Fruit fly (Drosophila melanogaster) whole organism, embryonic: ENCODE data around the gene Bub1.

Experiments used
- Awh ChIP-seq: fragments of 200-800 bp; sonication (Bioruptor generic); IDR thresholded peaks from 2 replicates; pipeline ENCODE4, ENCODE4 v1.3.6; 2022; ENCODE audit warnings: missing biosample characterization, missing genetic modification characterization
- BEAF-32 ChIP-seq: fragments of 200-800 bp; sonication (Bioruptor generic); optimal IDR thresholded peaks from 3 replicates; lab custom pipeline; 2017; ENCODE audit warnings: missing biosample characterization, missing genetic modification characterization, mild to moderate bottlenecking, moderate library complexity, missing genetic modification reagents
- Bdp1 ChIP-seq: fragments of 200-800 bp; sonication (Bioruptor generic); optimal IDR thresholded peaks from 3 replicates; lab custom pipeline; 2016; ENCODE audit warnings: missing biosample characterization, missing genetic modification characterization
- Blimp-1 ChIP-seq: fragments of 200-800 bp; sonication (Bioruptor generic); optimal IDR thresholded peaks from 3 replicates; lab custom pipeline; 2018; ENCODE audit warnings: missing biosample characterization, missing genetic modification characterization, mild to moderate bottlenecking, moderate library complexity, missing genetic modification reagents
- BtbVII ChIP-seq: fragments of 200-800 bp; sonication (Bioruptor generic); optimal IDR thresholded peaks from 3 replicates; lab custom pipeline; 2017; ENCODE audit warnings: missing biosample characterization, mild to moderate bottlenecking, missing genetic modification characterization
- CG10274 ChIP-seq: fragments of 200-800 bp; sonication (Bioruptor generic); optimal IDR thresholded peaks from 3 replicates; lab custom pipeline; 2017; ENCODE audit warnings: missing biosample characterization, mild to moderate bottlenecking, missing genetic modification characterization
- CG10979 ChIP-seq: fragments of 200-800 bp; sonication (Bioruptor generic); optimal IDR thresholded peaks from 2 replicates; lab custom pipeline; 2018; ENCODE audit warnings: missing biosample characterization, mild to moderate bottlenecking, missing genetic modification characterization, moderate library complexity
- CG11085 ChIP-seq: fragments of 200-800 bp; sonication (Bioruptor generic); IDR thresholded peaks from 2 replicates; pipeline ENCODE4 v1.3.6; 2022; ENCODE audit warnings: missing biosample characterization, missing genetic modification characterization
- CG11504 ChIP-seq: fragments of 200-800 bp; sonication (Bioruptor generic); optimal IDR thresholded peaks from 3 replicates; lab custom pipeline; 2019; ENCODE audit warnings: missing biosample characterization, mild to moderate bottlenecking, missing genetic modification characterization, moderate library complexity
- CG12104 ChIP-seq: fragments of 200-800 bp; sonication (Bioruptor generic); optimal IDR thresholded peaks from 3 replicates; lab custom pipeline; 2016; ENCODE audit warnings: missing biosample characterization, missing genetic modification characterization
- CG17829 ChIP-seq: fragments of 200-800 bp; optimal IDR thresholded peaks from 2 replicates; lab custom pipeline; 2019; ENCODE audit warnings: missing biosample characterization, mild to moderate bottlenecking, missing genetic modification characterization, moderate library complexity
- CG32532 ChIP-seq: fragments of 200-800 bp; sonication (Bioruptor generic); IDR thresholded peaks from 2 replicates; pipeline ENCODE4 v1.3.6; 2022; ENCODE audit warnings: missing biosample characterization, missing genetic modification characterization
- CG4328 ChIP-seq: fragments of 200-800 bp; sonication (Bioruptor generic); optimal IDR thresholded peaks from 3 replicates; lab custom pipeline; 2017; ENCODE audit warnings: missing biosample characterization, missing genetic modification reagents, missing genetic modification characterization
- CG43689 ChIP-seq: fragments of 200-800 bp; sonication (Bioruptor generic); IDR thresholded peaks from 2 replicates; pipeline ENCODE4 v1.3.6; 2022; ENCODE audit warnings: missing biosample characterization, missing genetic modification characterization
- CG7271 ChIP-seq: fragments of 200-800 bp; sonication (Bioruptor generic); optimal IDR thresholded peaks from 2 replicates; lab custom pipeline; 2018; ENCODE audit warnings: missing biosample characterization, mild to moderate bottlenecking, missing genetic modification characterization, moderate library complexity
- CG9437 ChIP-seq: fragments of 200-800 bp; sonication (Bioruptor generic); optimal IDR thresholded peaks from 2 replicates; lab custom pipeline; 2018; ENCODE audit warnings: missing biosample characterization, mild to moderate bottlenecking, missing genetic modification characterization
- Camta ChIP-seq: fragments of 200-800 bp; sonication (Bioruptor generic); optimal IDR thresholded peaks from 2 replicates; lab custom pipeline; 2016; ENCODE audit warnings: missing biosample characterization, missing genetic modification characterization
- CoRest ChIP-seq: fragments of 200-800 bp; sonication (Bioruptor generic); optimal IDR thresholded peaks from 3 replicates; lab custom pipeline; 2018; ENCODE audit warnings: missing biosample characterization, mild to moderate bottlenecking, missing genetic modification characterization, moderate library complexity
- Dip2 ChIP-seq: fragments of 200-800 bp; sonication (Bioruptor generic); IDR thresholded peaks from 2 replicates; pipeline ENCODE4 v1.3.6; 2022; ENCODE audit warnings: missing biosample characterization, missing genetic modification characterization
- Drgx ChIP-seq: fragments of 200-800 bp; sonication (Bioruptor generic); IDR thresholded peaks from 2 replicates; pipeline ENCODE4 v1.3.6; 2022; ENCODE audit warnings: missing biosample characterization, missing genetic modification characterization
- E2f1 ChIP-seq: fragments of 200-800 bp; sonication (Bioruptor generic); IDR thresholded peaks from 2 replicates; pipeline ENCODE4 v1.3.6; 2022; ENCODE audit warnings: missing biosample characterization, missing genetic modification characterization
- Ets97D ChIP-seq: fragments of 200-800 bp; sonication (Bioruptor generic); optimal IDR thresholded peaks from 3 replicates; lab custom pipeline; 2016; ENCODE audit warnings: missing biosample characterization, missing genetic modification characterization
- Lhr ChIP-seq: fragments of 200-800 bp; sonication (Bioruptor generic); optimal IDR thresholded peaks from 3 replicates; lab custom pipeline; 2017; ENCODE audit warnings: mild to moderate bottlenecking, missing biosample characterization, missing genetic modification reagents, missing genetic modification characterization
- MESR4 ChIP-seq: fragments of 200-800 bp; sonication (Bioruptor generic); optimal IDR thresholded peaks from 2 replicates; lab custom pipeline; 2018; ENCODE audit warnings: missing biosample characterization, mild to moderate bottlenecking, missing genetic modification characterization, moderate library complexity
- Med ChIP-seq: fragments of 200-800 bp; sonication (Bioruptor generic); peaks from one replicate; lab custom pipeline; 2016; ENCODE audit warnings: missing biosample characterization, missing genetic modification characterization, mild to moderate bottlenecking, inconsistent platforms, moderate library complexity
- NFAT ChIP-seq: fragments of 200-800 bp; sonication (Bioruptor generic); IDR thresholded peaks from 2 replicates; pipeline ENCODE4 v1.3.6; 2022; ENCODE audit warnings: missing biosample characterization, missing genetic modification characterization
- Oli ChIP-seq: fragments of 200-800 bp; sonication (Bioruptor generic); optimal IDR thresholded peaks from 2 replicates; lab custom pipeline; 2018; ENCODE audit warnings: missing biosample characterization, mild to moderate bottlenecking, missing genetic modification characterization, moderate library complexity
- Usf ChIP-seq: fragments of 200-800 bp; sonication (Bioruptor generic); optimal IDR thresholded peaks from 2 replicates; lab custom pipeline; 2017; ENCODE audit warnings: missing genotype, missing biosample characterization, missing genetic modification characterization
- YL-1 ChIP-seq: fragments of 200-800 bp; sonication (Bioruptor generic); optimal IDR thresholded peaks from 3 replicates; lab custom pipeline; 2017; ENCODE audit warnings: missing biosample characterization, mild to moderate bottlenecking, missing genetic modification characterization
- ato ChIP-seq: fragments of 200-800 bp; sonication (Bioruptor generic); IDR thresholded peaks from 2 replicates; pipeline ENCODE4 v1.3.6; 2022; ENCODE audit warnings: missing biosample characterization, missing genetic modification characterization; ENCODE audit not compliant: partially characterized antibody
- bcd ChIP-seq: fragments of 200-800 bp; sonication (Bioruptor generic); optimal IDR thresholded peaks from 2 replicates; lab custom pipeline; 2017; ENCODE audit warnings: missing biosample characterization, mild to moderate bottlenecking, missing genetic modification characterization
- chn ChIP-seq: fragments of 200-800 bp; sonication (Bioruptor generic); optimal IDR thresholded peaks from 2 replicates; lab custom pipeline; 2016; ENCODE audit warnings: missing biosample characterization, missing genetic modification characterization
- corto ChIP-seq: fragments of 200-800 bp; sonication (Bioruptor generic); optimal IDR thresholded peaks from 2 replicates; lab custom pipeline; 2016; ENCODE audit warnings: missing biosample characterization, mild to moderate bottlenecking, missing genetic modification characterization, moderate library complexity
- dan ChIP-seq: fragments of 200-800 bp; sonication (Bioruptor generic); IDR thresholded peaks from 2 replicates; pipeline ENCODE4 v1.3.6; 2022; ENCODE audit warnings: missing biosample characterization, missing genetic modification characterization
- dmrt11E ChIP-seq: fragments of 200-800 bp; sonication (Bioruptor generic); optimal IDR thresholded peaks from 3 replicates; lab custom pipeline; 2018; ENCODE audit warnings: missing biosample characterization, mild to moderate bottlenecking, missing genetic modification characterization, moderate library complexity
- fd3F ChIP-seq: fragments of 200-800 bp; sonication (Bioruptor generic); optimal IDR thresholded peaks from 2 replicates; lab custom pipeline; 2018; ENCODE audit warnings: missing biosample characterization, mild to moderate bottlenecking, missing genetic modification characterization, moderate library complexity
- kni ChIP-seq: fragments of 200-800 bp; sonication (Bioruptor generic); optimal IDR thresholded peaks from 3 replicates; lab custom pipeline; 2017; ENCODE audit warnings: mild to moderate bottlenecking, missing biosample characterization, missing genetic modification reagents, missing genetic modification characterization
- lmd ChIP-seq: fragments of 200-800 bp; sonication (Bioruptor generic); IDR thresholded peaks from 2 replicates; pipeline ENCODE4 v1.3.6; 2022; ENCODE audit warnings: missing biosample characterization, missing genetic modification characterization
- mld ChIP-seq: fragments of 200-800 bp; sonication (Bioruptor generic); IDR thresholded peaks from 3 replicates; pipeline ENCODE4 v1.3.6; 2022; ENCODE audit warnings: missing biosample characterization, missing genetic modification characterization; ENCODE audit not compliant: partially characterized antibody
- onecut ChIP-seq: fragments of 200-800 bp; sonication (Bioruptor generic); IDR thresholded peaks from 2 replicates; pipeline ENCODE4 v1.3.6; 2022; ENCODE audit warnings: missing biosample characterization, missing genetic modification characterization
- p53 ChIP-seq: fragments of 200-800 bp; sonication (Bioruptor generic); optimal IDR thresholded peaks from 2 replicates; lab custom pipeline; 2016; ENCODE audit warnings: missing biosample characterization, missing genetic modification characterization
- pb ChIP-seq: fragments of 200-800 bp; sonication (Bioruptor generic); optimal IDR thresholded peaks from 3 replicates; lab custom pipeline; 2016; ENCODE audit warnings: missing biosample characterization, missing genetic modification characterization
- rib ChIP-seq: fragments of 200-800 bp; sonication (Bioruptor generic); IDR thresholded peaks from 2 replicates; pipeline ENCODE4 v1.3.6; 2022; ENCODE audit warnings: missing biosample characterization, missing genetic modification characterization
- schlank ChIP-seq: fragments of 200-800 bp; sonication (Bioruptor generic); optimal IDR thresholded peaks from 2 replicates; lab custom pipeline; 2018; ENCODE audit warnings: missing biosample characterization, mild to moderate bottlenecking, missing genetic modification characterization
- sd ChIP-seq: fragments of 200-800 bp; sonication (Bioruptor generic); optimal IDR thresholded peaks from 3 replicates; lab custom pipeline; 2018; ENCODE audit warnings: missing biosample characterization, mild to moderate bottlenecking, missing genetic modification characterization, moderate library complexity
- shn ChIP-seq: fragments of 200-800 bp; sonication (Bioruptor generic); optimal IDR thresholded peaks from 3 replicates; lab custom pipeline; 2016; ENCODE audit warnings: missing biosample characterization, missing genetic modification characterization
- slbo ChIP-seq: fragments of 200-800 bp; sonication (Bioruptor generic); IDR thresholded peaks from 2 replicates; pipeline ENCODE4 v1.3.6; 2022; ENCODE audit warnings: missing biosample characterization, missing genetic modification characterization
- tll ChIP-seq, 2 experiments: fragments of 200-800 bp in 1 of 2; fragments of >200 bp in 1 of 2; sonication (Bioruptor generic) in 1 of 2; optimal IDR thresholded peaks; 2 replicates each; lab custom pipeline; 2017 to 2019; ENCODE audit warnings: missing biosample characterization in 2 of 2, missing genetic modification characterization in 2 of 2, mild to moderate bottlenecking in 1 of 2, moderate library complexity in 1 of 2
- vvl ChIP-seq: fragments of 200-800 bp; sonication (Bioruptor generic); IDR thresholded peaks from 2 replicates; pipeline ENCODE4 v1.3.6; 2022; ENCODE audit warnings: missing biosample characterization, missing genetic modification characterization

The Bub1 gene

DNA sequence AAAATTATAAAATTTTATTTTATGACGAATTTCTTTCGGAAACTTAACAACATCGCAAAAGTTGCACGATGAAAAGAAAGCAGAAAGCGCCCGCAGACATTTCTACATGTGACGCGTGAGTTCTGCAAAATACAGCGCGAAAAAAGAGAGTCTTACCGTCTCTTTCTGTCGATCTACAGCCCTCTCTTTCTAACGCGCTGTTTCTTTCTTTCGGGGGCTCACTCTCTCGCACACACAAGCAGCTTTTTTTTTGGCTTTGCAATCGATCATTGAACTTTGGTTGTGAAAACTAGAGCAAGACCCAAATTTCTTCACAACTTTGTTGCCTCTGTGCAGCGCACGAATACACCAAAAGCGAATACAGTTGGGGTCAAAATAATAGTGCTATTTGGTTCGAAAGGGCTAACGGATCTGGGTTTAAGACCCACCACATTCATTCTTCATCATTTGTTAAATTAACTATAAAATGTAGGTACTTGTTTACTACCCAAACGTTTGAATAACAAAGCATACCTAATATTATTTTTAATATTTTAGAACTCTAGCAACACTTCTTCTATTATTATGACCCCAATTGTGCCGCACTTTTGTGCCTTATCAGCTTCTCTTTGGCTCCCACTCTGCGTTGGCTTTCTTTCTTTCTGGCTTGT is 20.4 kb downstream of the Bub1 start (continued):
- TF ChIP-seq MESR4 (peak; percentile 10), CG4328 (peak; percentile 55), dan (GFP tag; lab: Robert Waterston, UW) (no peak), pb (GFP tag; lab: Kevin White, UChicago) (no peak), CG32532 (peak; percentile 69), YL-1 (GFP tag; lab: Kevin White, UChicago) (peak; percentile 23), CoRest (tag; lab: Kevin White, UChicago) (peak; percentile 88), Ets97D (GFP tag; lab: Kevin White, UChicago) (no peak), CG12104 (GFP tag; lab: Kevin White, UChicago) (peak; percentile 58), CG7271 (no peak), CG11504 (peak; percentile 91), p53 (GFP tag; lab: Kevin White, UChicago) (no peak), Usf (peak; percentile 57), BtbVII (GFP tag; lab: Kevin White, UChicago) (peak; percentile 56), ato (no peak), BEAF-32 (no peak), Med (peak; percentile 88), Oli (tag; lab: Kevin White, UChicago) (peak; percentile 95), Dip2 (GFP tag; lab: Robert Waterston, UW) (no peak), Camta (GFP tag; lab: Kevin White, UChicago) (peak; percentile 67), fd3F (GFP tag; lab: Kevin White, UChicago) (peak; percentile 23), rib (GFP tag; lab: Robert Waterston, UW) (no peak), CG10979 (peak; percentile 91), vvl (peak; percentile 87), Bdp1 (GFP tag; lab: Kevin White, UChicago) (peak; percentile 45), schlank (tag; lab: Kevin White, UChicago) (peak; percentile 23), lmd (GFP tag; lab: Robert Waterston, UW) (peak; percentile 79), shn (GFP tag; lab: Kevin White, UChicago) (peak; percentile 59), CG10274 (GFP tag; lab: Kevin White, UChicago) (peak; percentile 27), bcd (GFP tag; lab: Kevin White, UChicago) (peak; percentile 76), dmrt11E (peak; percentile 79), Lhr (GFP tag; lab: Kevin White, UChicago) (peak; percentile 63), E2f1 (peak; percentile 62; the same call in 1 of the 2 replicates), Blimp-1 (GFP tag; lab: Kevin White, UChicago) (peak; percentile 89), Awh (GFP tag; lab: Robert Waterston, UW) (peak; percentile 91), CG43689 (GFP tag; lab: Robert Waterston, UW) (0 out of 2 replicates have a peak, but pooled peaks have one; percentile 35), NFAT (GFP tag; lab: Robert Waterston, UW) (no peak), chn (GFP tag; lab: Kevin White, UChicago) (peak; percentile 78), Drgx (peak; percentile 29), corto (peak; percentile 53), CG11085 (GFP tag; lab: Robert Waterston, UW) (no peak), slbo (GFP tag; lab: Robert Waterston, UW) (peak; percentile 56; the same call in 1 of the 2 replicates), onecut (GFP tag; lab: Robert Waterston, UW) (peak; percentile 39; the same call in 1 of the 2 replicates), CG17829 (peak; percentile 87), kni (GFP tag; lab: Kevin White, UChicago) (peak; percentile 19), CG9437 (GFP tag; lab: Kevin White, UChicago) (peak; percentile 82), mld (GFP tag; lab: Robert Waterston, UW) (no peak), tll (GFP tag; optimal IDR thresholded peaks at IDR 0.05; lab: Kevin White, UChicago) (no peak), sd (tag; lab: Kevin White, UChicago) (peak; percentile 42)
